Worm (Caenorhabditis elegans) whole organism, L4 larva: Measurements from ENCODE around the gene pbs-6.

Source experiments
- F26F4.8 ChIP-seq: fragments of 200-800 bp; sonication (Bioruptor generic); conservative IDR thresholded peaks from 2 replicates; pipeline ENCODE4 v1.3.6; 2022; ENCODE audit warnings: missing genetic modification characterization, missing compliant biosample characterization
- F44E2.7 ChIP-seq: fragments of 200-800 bp; sonication (Bioruptor generic); IDR thresholded peaks from 2 replicates; pipeline ENCODE4 v2.1.2; 2022; ENCODE audit warnings: missing genetic modification characterization, missing compliant biosample characterization
- R02D3.7 ChIP-seq: fragments of 150-350 bp; sonication (generic microtip); optimal IDR thresholded peaks from 3 replicates; lab custom pipeline; 2014; ENCODE audit warnings: missing biosample characterization, missing genetic modification characterization
- T20F7.1 ChIP-seq: fragments of 200-800 bp; sonication (Bioruptor generic); optimal IDR thresholded peaks from 2 replicates; lab custom pipeline; 2018; ENCODE audit warnings: mild to moderate bottlenecking, missing genetic modification characterization, missing compliant biosample characterization
- Y48G9A.11 ChIP-seq: fragments of 200-800 bp; sonication (Bioruptor generic); IDR thresholded peaks from 2 replicates; pipeline ENCODE4 v1.3.6; 2022; ENCODE audit warnings: missing genetic modification reagents, missing genetic modification characterization, missing compliant biosample characterization
- ZK546.5 ChIP-seq, 2 experiments: sonication (generic microtip); optimal IDR thresholded peaks; 2 replicates each; lab custom pipeline; 2017; ENCODE audit warnings: missing biosample characterization in 2 of 2, missing genetic modification characterization in 2 of 2
- arid-1 ChIP-seq: fragments of 200-800 bp; sonication (Bioruptor generic); conservative IDR thresholded peaks from 2 replicates; pipeline ENCODE4 v1.3.6; 2022; ENCODE audit warnings: missing genetic modification reagents, missing genetic modification characterization, missing compliant biosample characterization
- ceh-32 ChIP-seq: sonication (generic microtip); optimal IDR thresholded peaks from 2 replicates; lab custom pipeline; 2016; ENCODE audit warnings: mild to moderate bottlenecking, missing genetic modification characterization, missing compliant biosample characterization; ENCODE audit not compliant: poor library complexity
- ceh-44 ChIP-seq: fragments of 200-800 bp; sonication (Bioruptor generic); IDR thresholded peaks from 2 replicates; pipeline ENCODE4 v1.3.6; 2022; ENCODE audit warnings: missing genetic modification reagents, missing genetic modification characterization, missing compliant biosample characterization
- ceh-62 ChIP-seq: sonication (generic microtip); optimal IDR thresholded peaks from 2 replicates; lab custom pipeline; 2017; ENCODE audit warnings: missing biosample characterization, missing genetic modification characterization
- daf-12 ChIP-seq: fragments of 150-350 bp; optimal IDR thresholded peaks from 2 replicates; lab custom pipeline; 2014; ENCODE audit warnings: missing biosample characterization, missing genetic modification reagents, missing genetic modification characterization
- daf-16 ChIP-seq, 3 experiments: sonication (generic microtip); optimal IDR thresholded peaks; 2 replicates each; lab custom pipeline; 2016 to 2017; ENCODE audit warnings: missing genetic modification characterization in 3 of 3, missing genetic modification reagents in 3 of 3, mild to moderate bottlenecking in 2 of 3, missing compliant biosample characterization in 2 of 3, missing biosample characterization in 1 of 3, moderate library complexity in 1 of 3
- dmd-6 ChIP-seq: fragments of 200-800 bp; sonication (Bioruptor generic); IDR thresholded peaks from 2 replicates; pipeline ENCODE4 v1.3.6; 2022; ENCODE audit warnings: missing genetic modification reagents, missing genetic modification characterization, missing compliant biosample characterization
- dmd-8 ChIP-seq: fragments of 200-800 bp; sonication (Bioruptor generic); IDR thresholded peaks from 2 replicates; pipeline ENCODE4 v1.3.6; 2022; ENCODE audit warnings: missing genetic modification characterization, missing compliant biosample characterization
- dve-1 ChIP-seq: sonication (generic microtip); optimal IDR thresholded peaks from 2 replicates; lab custom pipeline; 2017; ENCODE audit warnings: antibody characterized with exemption, mild to moderate bottlenecking, missing genetic modification characterization, missing compliant biosample characterization; ENCODE audit not compliant: insufficient read depth
- fkh-10 ChIP-seq: fragments of 150-350 bp; optimal IDR thresholded peaks from 2 replicates; lab custom pipeline; 2014; ENCODE audit warnings: missing biosample characterization, missing genetic modification reagents, missing genetic modification characterization
- hlh-11 ChIP-seq: fragments of 200-800 bp; sonication (Bioruptor generic); optimal IDR thresholded peaks from 2 replicates; lab custom pipeline; 2018; ENCODE audit warnings: mild to moderate bottlenecking, missing genetic modification characterization, missing compliant biosample characterization
- hmg-1.1 ChIP-seq: fragments of 200-800 bp; sonication (Bioruptor generic); IDR thresholded peaks from 2 replicates; pipeline ENCODE4 v1.3.6; 2022; ENCODE audit warnings: missing genetic modification reagents, missing genetic modification characterization, missing compliant biosample characterization
- lin-13 ChIP-seq: fragments of 150-350 bp; optimal IDR thresholded peaks from 2 replicates; lab custom pipeline; 2014; ENCODE audit warnings: missing biosample characterization, missing genetic modification reagents, missing genetic modification characterization
- lin-38 ChIP-seq: fragments of 200-800 bp; sonication (Bioruptor generic); IDR thresholded peaks from 2 replicates; pipeline ENCODE4 v1.3.6; 2022; ENCODE audit warnings: missing genetic modification reagents, missing genetic modification characterization, missing compliant biosample characterization
- lsy-2 ChIP-seq, 2 experiments: fragments of 150-350 bp in 1 of 2; sonication (generic microtip) in 1 of 2; optimal IDR thresholded peaks; 2 replicates each; lab custom pipeline; 2014 to 2017; ENCODE audit warnings: missing biosample characterization in 2 of 2, missing genetic modification characterization in 2 of 2
- madf-5 ChIP-seq, 2 experiments: fragments of 200-800 bp; sonication (Bioruptor generic); IDR thresholded peaks; 2 replicates each; pipeline ENCODE4 v1.3.6; 2022; ENCODE audit warnings: missing compliant biosample characterization in 2 of 2, missing genetic modification characterization in 2 of 2
- mdl-1 ChIP-seq, 2 experiments: fragments of 150-350 bp in 1 of 2; sonication (generic microtip) in 1 of 2; optimal IDR thresholded peaks; 2 replicates each; lab custom pipeline; 2014 to 2017; ENCODE audit warnings: missing biosample characterization in 2 of 2, missing genetic modification characterization in 2 of 2
- mdt-29 ChIP-seq: fragments of 200-800 bp; sonication (Bioruptor generic); IDR thresholded peaks from 2 replicates; pipeline ENCODE4 v1.3.6; 2022; ENCODE audit warnings: missing genetic modification reagents, missing genetic modification characterization, missing compliant biosample characterization
- mxl-2 ChIP-seq: fragments of 200-800 bp; sonication (Bioruptor generic); conservative IDR thresholded peaks from 2 replicates; pipeline ENCODE4 v1.3.6; 2022; ENCODE audit warnings: missing genetic modification reagents, missing genetic modification characterization, missing compliant biosample characterization
- nhr-10 ChIP-seq: fragments of 150-350 bp; optimal IDR thresholded peaks from 2 replicates; lab custom pipeline; 2014; ENCODE audit warnings: missing biosample characterization, missing genetic modification characterization
- nhr-111 ChIP-seq: fragments of 200-800 bp; sonication (Bioruptor generic); optimal IDR thresholded peaks from 2 replicates; lab custom pipeline; 2018; ENCODE audit warnings: mild to moderate bottlenecking, missing genetic modification characterization, missing compliant biosample characterization
- nhr-6 ChIP-seq: fragments of 150-350 bp; optimal IDR thresholded peaks from 2 replicates; lab custom pipeline; 2014; ENCODE audit warnings: missing biosample characterization, missing genetic modification characterization
- pqm-1 ChIP-seq: sonication (generic microtip); optimal IDR thresholded peaks from 2 replicates; lab custom pipeline; 2017; ENCODE audit warnings: missing biosample characterization, missing genetic modification characterization
- rbr-2 ChIP-seq: sonication (generic microtip); optimal IDR thresholded peaks from 2 replicates; lab custom pipeline; 2016; ENCODE audit warnings: missing genotype, missing genetic modification characterization, missing compliant biosample characterization
- saeg-2 ChIP-seq: fragments of 200-800 bp; sonication (Bioruptor generic); IDR thresholded peaks from 2 replicates; pipeline ENCODE4 v1.3.6; 2022; ENCODE audit warnings: missing genetic modification reagents, missing genetic modification characterization, missing compliant biosample characterization
- sdz-12 ChIP-seq: fragments of 200-800 bp; sonication (Bioruptor generic); optimal IDR thresholded peaks from 2 replicates; lab custom pipeline; 2018; ENCODE audit warnings: mild to moderate bottlenecking, missing genetic modification characterization, missing compliant biosample characterization
- set-16 ChIP-seq: fragments of 200-800 bp; sonication (Bioruptor generic); IDR thresholded peaks from 2 replicates; pipeline ENCODE4 v1.3.6; 2022; ENCODE audit warnings: missing genetic modification reagents, missing genetic modification characterization, missing compliant biosample characterization
- spr-3 ChIP-seq: fragments of 200-800 bp; sonication (Bioruptor generic); optimal IDR thresholded peaks from 2 replicates; lab custom pipeline; 2018; ENCODE audit warnings: mild to moderate bottlenecking, missing genetic modification characterization, missing compliant biosample characterization
- tag-97 ChIP-seq: fragments of 200-800 bp; sonication (Bioruptor generic); IDR thresholded peaks from 2 replicates; pipeline ENCODE4 v1.3.6; 2022; ENCODE audit warnings: missing genetic modification characterization, missing compliant biosample characterization
- unc-130 ChIP-seq: sonication (generic microtip); optimal IDR thresholded peaks from 2 replicates; lab custom pipeline; 2016; ENCODE audit warnings: missing genetic modification reagents, missing genetic modification characterization, missing compliant biosample characterization
- vab-7 ChIP-seq: fragments of 200-800 bp; sonication (Bioruptor generic); IDR thresholded peaks from 2 replicates; pipeline ENCODE4 v1.3.6; 2022; ENCODE audit warnings: missing genetic modification reagents, missing genetic modification characterization, missing compliant biosample characterization
- zag-1 ChIP-seq: fragments of 150-350 bp; optimal IDR thresholded peaks from 2 replicates; lab custom pipeline; 2014; ENCODE audit warnings: missing biosample characterization, missing genetic modification characterization
- zfp-2 ChIP-seq: sonication (generic microtip); optimal IDR thresholded peaks from 2 replicates; lab custom pipeline; 2016; ENCODE audit warnings: mild to moderate bottlenecking, missing genetic modification characterization, missing compliant biosample characterization
- zip-11 ChIP-seq: fragments of 200-800 bp; sonication (Bioruptor generic); IDR thresholded peaks from 2 replicates; pipeline ENCODE4 v1.3.6; 2022; ENCODE audit warnings: missing genetic modification characterization, missing compliant biosample characterization

pbs-6 gene

ce11 chrIII:8250007-8250683 lies 6.3 kb upstream of the pbs-6 start, which contains the start of gene knl-1 (continued):
- TF ChIP-seq ceh-62 (tag; lab: Kevin White, UChicago) (no peak), dmd-6 (GFP tag; lab: Robert Waterston, UW) (no peak), vab-7 (GFP tag; lab: Robert Waterston, UW) (peak; percentile 34; the same call in 1 of the 2 replicates), pqm-1 (tag; lab: Kevin White, UChicago) (no peak)

DNA sequence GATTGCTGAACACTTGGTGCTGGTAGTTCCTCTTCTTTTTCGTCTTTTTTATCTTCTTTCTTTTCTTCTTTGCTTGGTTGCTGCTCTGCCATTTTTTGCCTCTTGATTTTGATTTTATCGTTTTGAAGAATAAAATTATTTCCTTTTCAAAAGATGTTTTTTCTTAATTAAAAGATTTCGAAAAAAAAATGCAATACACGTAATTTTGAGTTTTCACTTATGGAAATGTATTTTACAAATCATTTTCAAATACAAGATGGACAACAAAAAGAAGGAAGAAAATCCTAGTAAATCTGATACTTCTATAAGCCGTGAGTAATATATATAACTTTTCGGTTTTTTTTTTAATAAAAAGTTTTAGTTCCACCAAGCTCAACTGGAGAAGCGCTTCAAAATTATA lies 5.5 kb upstream of the pbs-6 start, which contains the start of the genes C02F5.10 and C02F5.2:
Gene C02F5.10 (minus strand): TSS at position 101 of the 400 bp plus-strand sequence.
Gene C02F5.2 (plus strand): TSS at position 239 of the 400 bp plus-strand sequence.
- TF ChIP-seq nhr-6 (tag; lab: Kevin White, UChicago) (no peak), daf-12 (tag; lab: Kevin White, UChicago) (no peak), nhr-111 (GFP tag; lab: Kevin White, UChicago) (no peak), zip-11 (no peak), mdl-1 (tag; optimal IDR thresholded peaks at IDR 0.05; lab: Kevin White, UChicago) (no peak), rbr-2 (no peak), zag-1 (tag; lab: Kevin White, UChicago) (no peak), unc-130 (GFP tag; lab: Kevin White, UChicago) (no peak), F26F4.8 (no peak), ceh-44 (GFP tag; lab: Robert Waterston, UW) (no peak), mdt-29 (GFP tag; lab: Robert Waterston, UW) (no peak), R02D3.7 (tag; lab: Kevin White, UChicago) (no peak), dve-1 (tag; lab: Kevin White, UChicago) (no peak), madf-5 (GFP tag; IDR thresholded peaks at IDR 0.05; lab: Robert Waterston, UW) (no peak), ZK546.5 (tag; optimal IDR thresholded peaks at IDR 0.05; lab: Kevin White, UChicago) (no peak), tag-97 (GFP tag; lab: Robert Waterston, UW) (no peak)

ce11 chrIII:8247051-8247450 lies 3.2 kb upstream of the pbs-6 start, which contains the start of gene C02F5.13:
C02F5.13 (plus strand) TSS chrIII:8247351.
- TF ChIP-seq set-16 (GFP tag; lab: Robert Waterston, UW) = no peak
- TF ChIP-seq saeg-2 = no peak
- no peak for TF ChIP-seq spr-3 (GFP tag; lab: Kevin White, UChicago)
- TF ChIP-seq zfp-2 = no peak

- TF ChIP-seq saeg-2 = no peak
These were observed 1.7 kb upstream of the pbs-6 start, which contains the start of gene C02F5.3 for ce11 chrIII:8245591-8245990. C02F5.3 (plus strand) TSS chrIII:8245891.

ce11 chrIII:8242809-8243208 lies 1.1 kb downstream of the pbs-6 start, which contains the start of gene C02F5.12:
C02F5.12 (minus strand) TSS chrIII:8243029.
- TF ChIP-seq pqm-1 (tag; lab: Kevin White, UChicago) (no peak), dmd-8 (GFP tag; lab: Robert Waterston, UW) (0 out of 2 replicates have a peak, but pooled peaks have one; percentile 45), nhr-10 (tag; lab: Kevin White, UChicago) (no peak), T20F7.1 (peak; percentile 20), dmd-6 (GFP tag; lab: Robert Waterston, UW) (peak; percentile 17; the same call in 1 of the 2 replicates), ceh-32 (tag; lab: Kevin White, UChicago) (no peak), rbr-2 (no peak), spr-3 (GFP tag; lab: Kevin White, UChicago) (no peak), lsy-2 (tag; optimal IDR thresholded peaks at IDR 0.05; lab: Kevin White, UChicago) (peak in 1 of 2 experiments; percentile 53), F44E2.7 (GFP tag; lab: Robert Waterston, UW) (no peak), lin-13 (GFP tag; lab: Kevin White, UChicago) (peak; percentile 44), ceh-44 (GFP tag; lab: Robert Waterston, UW) (no peak), ZK546.5 (tag; optimal IDR thresholded peaks at IDR 0.05; lab: Kevin White, UChicago) (no peak), saeg-2 (no peak), mdt-29 (GFP tag; lab: Robert Waterston, UW) (no peak), daf-16 (GFP tag; optimal IDR thresholded peaks at IDR 0.05; lab: Kevin White, UChicago) (no peak), daf-16 (tag; optimal IDR thresholded peaks at IDR 0.05; lab: Kevin White, UChicago) (peak; percentile 39), Y48G9A.11 (no peak), hlh-11 (tag; lab: Kevin White, UChicago) (peak; percentile 64), fkh-10 (no peak), zip-11 (no peak), sdz-12 (no peak), arid-1 (0 out of 2 replicates have a peak, but pooled peaks have one; percentile 32), mxl-2 (GFP tag; lab: Robert Waterston, UW) (no peak), hmg-1.1 (GFP tag; lab: Robert Waterston, UW) (0 out of 2 replicates have a peak, but pooled peaks have one; percentile 40), lin-38 (peak; percentile 51)
